Fruit fly (Drosophila melanogaster): ENCODE results near the gene Pgant8.
A peak's percentile ranks its signal among the peaks of the same experiment; 100 is the strongest.

Gene Pgant8

dm6 chr3L:15641590-15642019 is 42.1 kb upstream of the Pgant8 start:
- TF ChIP-seq EcR (GFP tag; optimal IDR thresholded peaks at IDR 0.05) (no peak), CG34367 (tag; optimal IDR thresholded peaks at IDR 0.05) (no peak), fd96Ca (GFP tag; IDR thresholded peaks at IDR 0.05) (no peak), CG8159 (tag; optimal IDR thresholded peaks at IDR 0.05) (peak; percentile 81), Snoo (tag; optimal IDR thresholded peaks at IDR 0.05) (peak; percentile 28), Pif1B (GFP tag; optimal IDR thresholded peaks at IDR 0.05) (no peak), rn (GFP tag; IDR thresholded peaks at IDR 0.05) (no peak), Pif1A (GFP tag; optimal IDR thresholded peaks at IDR 0.05) (peak; percentile 11), gl (tag; optimal IDR thresholded peaks at IDR 0.05) (no peak), CG8301 (tag; optimal IDR thresholded peaks at IDR 0.05) (peak; percentile 45), CG12605 (GFP tag; IDR thresholded peaks at IDR 0.05) (0 out of 2 replicates have a peak, but pooled peaks have one; percentile 7), CG32121 (GFP tag; IDR thresholded peaks at IDR 0.05) (no peak), Ets98B (GFP tag; IDR thresholded peaks at IDR 0.05) (no peak), CG10348 (GFP tag; IDR thresholded peaks at IDR 0.05) (no peak), CG4496 (GFP tag; IDR thresholded peaks at IDR 0.05) (0 out of 3 replicates have a peak, but pooled peaks have one; percentile 21), CG13204 (GFP tag; optimal IDR thresholded peaks at IDR 0.05) (no peak), CG15710 (tag; optimal IDR thresholded peaks at IDR 0.05) (peak; percentile 54), CG14655 (GFP tag; optimal IDR thresholded peaks at IDR 0.05) (peak; percentile 51), CG9948 (tag; optimal IDR thresholded peaks at IDR 0.05) (peak; percentile 47), CG17806 (tag; optimal IDR thresholded peaks at IDR 0.05) (peak; percentile 32), D1 (tag; optimal IDR thresholded peaks at IDR 0.05) (no peak)

dm6 chr3L:15646182-15646581 is 37.5 kb upstream of the Pgant8 start:
- no peak for TF ChIP-seq Pif1A (GFP tag; optimal IDR thresholded peaks at IDR 0.05)
- no peak for TF ChIP-seq CG4496 (GFP tag; IDR thresholded peaks at IDR 0.05)
- no peak for TF ChIP-seq CG8159 (tag; optimal IDR thresholded peaks at IDR 0.05)
- TF ChIP-seq EcR (GFP tag; optimal IDR thresholded peaks at IDR 0.05) = no peak
- TF ChIP-seq CG15710 (tag; optimal IDR thresholded peaks at IDR 0.05) = no peak
- TF ChIP-seq CG13204 (GFP tag; optimal IDR thresholded peaks at IDR 0.05) = no peak
- TF ChIP-seq CG12605 (GFP tag; IDR thresholded peaks at IDR 0.05) = no peak
- no peak for TF ChIP-seq CG14655 (GFP tag; optimal IDR thresholded peaks at IDR 0.05)
- TF ChIP-seq rn (GFP tag; IDR thresholded peaks at IDR 0.05) = no peak
- no peak for TF ChIP-seq Pif1B (GFP tag; optimal IDR thresholded peaks at IDR 0.05)
- no peak for TF ChIP-seq CG34367 (tag; optimal IDR thresholded peaks at IDR 0.05)
- no peak for TF ChIP-seq CG9948 (tag; optimal IDR thresholded peaks at IDR 0.05)
- TF ChIP-seq gl (tag; optimal IDR thresholded peaks at IDR 0.05) = no peak
- TF ChIP-seq CG10348 (GFP tag; IDR thresholded peaks at IDR 0.05) = no peak

- no peak for TF ChIP-seq CG8159 (tag; optimal IDR thresholded peaks at IDR 0.05)
- no peak for TF ChIP-seq CG13204 (GFP tag; optimal IDR thresholded peaks at IDR 0.05)
- no peak for TF ChIP-seq Ets98B (GFP tag; IDR thresholded peaks at IDR 0.05)
- TF ChIP-seq CG15710 (tag; optimal IDR thresholded peaks at IDR 0.05) = no peak
- TF ChIP-seq CG9948 (tag; optimal IDR thresholded peaks at IDR 0.05) = no peak
- TF ChIP-seq gl (tag; optimal IDR thresholded peaks at IDR 0.05) = no peak
- TF ChIP-seq rn (GFP tag; IDR thresholded peaks at IDR 0.05) = no peak
- no peak for TF ChIP-seq CG10348 (GFP tag; IDR thresholded peaks at IDR 0.05)
- TF ChIP-seq Pif1B (GFP tag; optimal IDR thresholded peaks at IDR 0.05) = no peak
- no peak for TF ChIP-seq D1 (tag; optimal IDR thresholded peaks at IDR 0.05)
- no peak for TF ChIP-seq Snoo (tag; optimal IDR thresholded peaks at IDR 0.05)
- TF ChIP-seq CG34367 (tag; optimal IDR thresholded peaks at IDR 0.05) = no peak
- no peak for TF ChIP-seq CG32121 (GFP tag; IDR thresholded peaks at IDR 0.05)
- no peak for TF ChIP-seq CG12605 (GFP tag; IDR thresholded peaks at IDR 0.05)
- TF ChIP-seq CG8301 (tag; optimal IDR thresholded peaks at IDR 0.05) = no peak
- no peak for TF ChIP-seq CG14655 (GFP tag; optimal IDR thresholded peaks at IDR 0.05)
- no peak for TF ChIP-seq CG4496 (GFP tag; IDR thresholded peaks at IDR 0.05)
- TF ChIP-seq fd96Ca (GFP tag; IDR thresholded peaks at IDR 0.05) = no peak
- no peak for TF ChIP-seq CG17806 (tag; optimal IDR thresholded peaks at IDR 0.05)
These were observed 35.7 kb upstream of the Pgant8 start, which contains the start of the genes comm3 and CG43083 for dm6 chr3L:15647712-15648621. Gene comm3 (minus strand): TSS chr3L:15647762. Gene CG43083 (plus strand): TSS chr3L:15648571.

DNA sequence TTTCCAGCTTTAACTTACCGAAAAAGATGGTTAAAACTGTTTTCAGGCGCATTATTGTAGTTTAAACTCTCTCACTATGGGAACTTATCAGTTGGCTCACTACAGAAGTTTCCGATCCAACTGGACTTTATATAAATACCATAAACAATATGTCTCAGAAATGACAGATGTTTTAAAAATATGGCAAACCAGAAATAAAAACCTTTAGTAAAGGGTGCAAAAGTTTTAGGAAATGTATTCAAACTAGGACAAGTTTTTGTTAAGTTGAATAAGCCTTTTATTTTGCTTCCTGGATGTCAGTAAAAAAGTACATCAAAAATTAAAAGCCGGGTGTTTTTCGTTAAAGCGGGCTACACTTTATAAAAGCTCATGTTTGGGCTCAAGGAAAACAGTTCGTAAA is 34.1 kb upstream of the Pgant8 start, which contains the start of the genes Eig71Ea and Eig71Eb:
Gene Eig71Ea, minus strand, starts transcription at position 101 of the 400 bp plus-strand sequence.
Gene Eig71Eb, plus strand, starts transcription at position 376 of the 400 bp plus-strand sequence.
- TF ChIP-seq CG14655 (GFP tag; optimal IDR thresholded peaks at IDR 0.05) (no peak), CG8159 (tag; optimal IDR thresholded peaks at IDR 0.05) (no peak), Snoo (tag; optimal IDR thresholded peaks at IDR 0.05) (no peak), CG8301 (tag; optimal IDR thresholded peaks at IDR 0.05) (no peak), CG13204 (GFP tag; optimal IDR thresholded peaks at IDR 0.05) (no peak), Pif1A (GFP tag; optimal IDR thresholded peaks at IDR 0.05) (no peak), CG15710 (tag; optimal IDR thresholded peaks at IDR 0.05) (no peak), rn (GFP tag; IDR thresholded peaks at IDR 0.05) (no peak), CG34367 (tag; optimal IDR thresholded peaks at IDR 0.05) (no peak), CG10348 (GFP tag; IDR thresholded peaks at IDR 0.05) (no peak), fd96Ca (GFP tag; IDR thresholded peaks at IDR 0.05) (no peak), CG17806 (tag; optimal IDR thresholded peaks at IDR 0.05) (no peak), gl (tag; optimal IDR thresholded peaks at IDR 0.05) (no peak), Pif1B (GFP tag; optimal IDR thresholded peaks at IDR 0.05) (no peak), CG4496 (GFP tag; IDR thresholded peaks at IDR 0.05) (no peak), CG32121 (GFP tag; IDR thresholded peaks at IDR 0.05) (no peak), Ets98B (GFP tag; IDR thresholded peaks at IDR 0.05) (no peak), CG12605 (GFP tag; IDR thresholded peaks at IDR 0.05) (no peak), EcR (GFP tag; optimal IDR thresholded peaks at IDR 0.05) (no peak)

- TF ChIP-seq Pif1A (GFP tag; optimal IDR thresholded peaks at IDR 0.05) = no peak
- no peak for TF ChIP-seq Pif1B (GFP tag; optimal IDR thresholded peaks at IDR 0.05)
- TF ChIP-seq gl (tag; optimal IDR thresholded peaks at IDR 0.05) = no peak
- TF ChIP-seq CG17806 (tag; optimal IDR thresholded peaks at IDR 0.05) = no peak
- no peak for TF ChIP-seq CG15710 (tag; optimal IDR thresholded peaks at IDR 0.05)
- no peak for TF ChIP-seq CG4496 (GFP tag; IDR thresholded peaks at IDR 0.05)
- no peak for TF ChIP-seq Ets98B (GFP tag; IDR thresholded peaks at IDR 0.05)
- TF ChIP-seq CG13204 (GFP tag; optimal IDR thresholded peaks at IDR 0.05) = no peak
These were observed 33.1 kb upstream of the Pgant8 start, which contains the start of gene CG43084 for dm6 chr3L:15650552-15650951. Gene CG43084 (plus strand): TSS chr3L:15650852.
